Worm (Caenorhabditis elegans) whole organism, midembryonic: ENCODE results near the gene srbc-55.

Source experiments
- cog-1 ChIP-seq: sonication (generic microtip); optimal IDR thresholded peaks from 2 replicates; lab custom pipeline; 2016; ENCODE audit warnings: missing genetic modification characterization, missing compliant biosample characterization
- flt-1 ChIP-seq: fragments of 200-800 bp; sonication (Bioruptor generic); IDR thresholded peaks from 2 replicates; pipeline ENCODE4 v1.3.6; 2022; ENCODE audit warnings: missing genetic modification characterization, missing compliant biosample characterization

DNA sequence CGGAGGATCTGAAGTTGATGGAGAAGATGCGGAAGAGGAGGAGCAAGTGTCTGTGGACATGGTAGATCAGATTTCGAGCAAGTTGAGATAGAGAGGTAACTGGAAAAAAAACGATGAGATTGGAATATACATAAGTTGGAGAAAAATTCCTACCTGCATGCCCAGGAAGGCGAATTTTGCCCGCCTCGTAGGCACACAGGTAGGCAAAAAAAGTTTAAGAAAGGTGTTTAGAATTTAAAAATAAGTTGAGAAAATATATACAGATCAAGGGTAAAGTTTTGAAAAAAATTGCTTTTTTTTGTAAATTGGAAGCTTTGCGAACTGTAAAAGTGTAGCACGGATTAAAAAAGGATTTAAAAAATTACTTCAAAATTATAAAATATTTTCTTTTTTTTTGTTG is 49.7 kb upstream of the srbc-55 start, which contains the start of gene nhr-84:
- TF ChIP-seq flt-1 (no peak), cog-1 (tag; lab: Kevin White, UChicago) (no peak)
